Worm (Caenorhabditis elegans): ENCODE data around the gene ins-32.

ce11 chrII:3775719-3776118 lies 27.4 kb downstream of the ins-32 start, which contains the start of gene T24E12.3:
- TF ChIP-seq unc-55 (GFP tag; optimal IDR thresholded peaks at IDR 0.05) (no peak), ceh-9 (tag; optimal IDR thresholded peaks at IDR 0.05) (no peak), pqm-1 (tag; optimal IDR thresholded peaks at IDR 0.05) (no peak), nhr-232 (tag; optimal IDR thresholded peaks at IDR 0.05) (no peak)
